Worm (Caenorhabditis elegans) whole organism, late embryonic: ENCODE results near the gene C05C12.1.

ENCODE experiments used
- C08G9.2 ChIP-seq: sonication (generic microtip); optimal IDR thresholded peaks from 2 replicates; lab custom pipeline; 2016; ENCODE audit warnings: mild to moderate bottlenecking, missing genetic modification characterization, moderate library complexity, missing compliant biosample characterization
- K09A11.1 ChIP-seq: sonication (generic microtip); optimal IDR thresholded peaks from 2 replicates; lab custom pipeline; 2017; ENCODE audit warnings: antibody characterized with exemption, mild to moderate bottlenecking, missing genetic modification characterization, missing compliant biosample characterization; ENCODE audit not compliant: insufficient read depth
- T23F11.4 ChIP-seq: fragments of 200-800 bp; sonication (Bioruptor generic); optimal IDR thresholded peaks from 2 replicates; lab custom pipeline; 2018; ENCODE audit warnings: mild to moderate bottlenecking, missing genetic modification characterization, missing compliant biosample characterization
- Y22D7AL.16 ChIP-seq: sonication (generic microtip); optimal IDR thresholded peaks from 2 replicates; lab custom pipeline; 2016; ENCODE audit warnings: missing genetic modification characterization, missing compliant biosample characterization
- ceh-18 ChIP-seq: sonication (generic microtip); optimal IDR thresholded peaks from 2 replicates; lab custom pipeline; 2016; ENCODE audit warnings: missing genetic modification characterization, missing compliant biosample characterization
- ceh-19 ChIP-seq: fragments of 200-800 bp; sonication (Bioruptor generic); optimal IDR thresholded peaks from 2 replicates; lab custom pipeline; 2018; ENCODE audit warnings: mild to moderate bottlenecking, missing genetic modification characterization, missing compliant biosample characterization
- ceh-2 ChIP-seq: sonication (generic microtip); optimal IDR thresholded peaks from 2 replicates; lab custom pipeline; 2016; ENCODE audit warnings: missing genotype, missing genetic modification characterization, missing compliant biosample characterization
- ceh-22 ChIP-seq: sonication (generic microtip); optimal IDR thresholded peaks from 2 replicates; lab custom pipeline; 2017; ENCODE audit warnings: missing biosample characterization, missing genetic modification characterization
- ceh-30 ChIP-seq: fragments of 150-350 bp; optimal IDR thresholded peaks from 2 replicates; lab custom pipeline; 2014; ENCODE audit warnings: missing biosample characterization, missing genetic modification characterization
- ceh-34 ChIP-seq: sonication (generic microtip); optimal IDR thresholded peaks from 2 replicates; lab custom pipeline; 2016; ENCODE audit warnings: mild to moderate bottlenecking, missing genetic modification characterization, missing compliant biosample characterization
- ceh-45 ChIP-seq: fragments of 200-800 bp; sonication (Bioruptor generic); IDR thresholded peaks from 2 replicates; pipeline ENCODE4 v1.3.6; 2022; ENCODE audit warnings: missing genetic modification reagents, missing genetic modification characterization, missing compliant biosample characterization
- ceh-48 ChIP-seq: sonication (generic microtip); optimal IDR thresholded peaks from 2 replicates; lab custom pipeline; 2016; ENCODE audit warnings: missing genetic modification characterization, inconsistent platforms, missing compliant biosample characterization
- che-1 ChIP-seq: sonication (generic microtip); optimal IDR thresholded peaks from 2 replicates; lab custom pipeline; 2016; ENCODE audit warnings: mild to moderate bottlenecking, missing genetic modification characterization, missing compliant biosample characterization
- dmd-4 ChIP-seq: sonication (generic microtip); optimal IDR thresholded peaks from 2 replicates; lab custom pipeline; 2016; ENCODE audit warnings: borderline replicate concordance, missing genetic modification characterization, missing compliant biosample characterization
- dve-1 ChIP-seq: sonication (generic microtip); optimal IDR thresholded peaks from 2 replicates; lab custom pipeline; 2017; ENCODE audit warnings: antibody characterized with exemption, mild to moderate bottlenecking, missing genetic modification characterization, missing compliant biosample characterization
- elt-2 ChIP-seq: sonication (generic microtip); optimal IDR thresholded peaks from 2 replicates; lab custom pipeline; 2016; ENCODE audit warnings: missing genetic modification reagents, missing genetic modification characterization, missing compliant biosample characterization
- ets-4 ChIP-seq: sonication (generic microtip); optimal IDR thresholded peaks from 2 replicates; lab custom pipeline; 2016; ENCODE audit warnings: missing genetic modification characterization, missing compliant biosample characterization
- eyg-1 ChIP-seq: sonication (generic microtip); optimal IDR thresholded peaks from 2 replicates; lab custom pipeline; 2016; ENCODE audit warnings: missing genotype, missing genetic modification characterization, missing compliant biosample characterization
- fax-1 ChIP-seq: sonication (generic microtip); optimal IDR thresholded peaks from 2 replicates; lab custom pipeline; 2016; ENCODE audit warnings: missing genotype, missing genetic modification characterization, missing compliant biosample characterization
- hlh-15 ChIP-seq: sonication (generic microtip); optimal IDR thresholded peaks from 2 replicates; lab custom pipeline; 2016; ENCODE audit warnings: missing genetic modification characterization, missing compliant biosample characterization
- hlh-6 ChIP-seq: sonication (generic microtip); optimal IDR thresholded peaks from 2 replicates; lab custom pipeline; 2016; ENCODE audit warnings: missing genotype, missing genetic modification characterization, missing compliant biosample characterization
- lim-6 ChIP-seq: sonication (generic microtip); optimal IDR thresholded peaks from 2 replicates; lab custom pipeline; 2016; ENCODE audit warnings: missing genetic modification characterization, missing compliant biosample characterization
- mec-3 ChIP-seq: sonication (generic microtip); optimal IDR thresholded peaks from 2 replicates; lab custom pipeline; 2016; ENCODE audit warnings: borderline replicate concordance, missing genetic modification characterization, missing compliant biosample characterization
- nhr-232 ChIP-seq: sonication (generic microtip); optimal IDR thresholded peaks from 2 replicates; lab custom pipeline; 2016; ENCODE audit warnings: missing genetic modification characterization, missing compliant biosample characterization
- odd-2 ChIP-seq: sonication (generic microtip); optimal IDR thresholded peaks from 2 replicates; lab custom pipeline; 2017; ENCODE audit warnings: antibody characterized with exemption, mild to moderate bottlenecking, missing genetic modification characterization, missing compliant biosample characterization
- pat-9 ChIP-seq: fragments of 200-800 bp; sonication (Bioruptor generic); optimal IDR thresholded peaks from 2 replicates; lab custom pipeline; 2018; ENCODE audit warnings: mild to moderate bottlenecking, missing genetic modification characterization, moderate library complexity, missing compliant biosample characterization
- pax-1 ChIP-seq: fragments of 150-350 bp; optimal IDR thresholded peaks from 2 replicates; lab custom pipeline; 2014; ENCODE audit warnings: missing biosample characterization, missing genetic modification characterization
- pha-2 ChIP-seq: sonication (generic microtip); optimal IDR thresholded peaks from 2 replicates; lab custom pipeline; 2017; ENCODE audit warnings: mild to moderate bottlenecking, missing genetic modification characterization, missing compliant biosample characterization
- pha-4 ChIP-seq: fragments of 150-350 bp; optimal IDR thresholded peaks from 2 replicates; lab custom pipeline; 2018; ENCODE audit warnings: missing biosample characterization, missing genetic modification reagents, missing genetic modification characterization
- pqm-1 ChIP-seq: sonication (generic microtip); optimal IDR thresholded peaks from 2 replicates; lab custom pipeline; 2016; ENCODE audit warnings: missing genetic modification characterization, missing compliant biosample characterization
- ref-2 ChIP-seq: sonication (generic microtip); optimal IDR thresholded peaks from 2 replicates; lab custom pipeline; 2016; ENCODE audit warnings: missing genetic modification characterization, missing compliant biosample characterization
- rnt-1 ChIP-seq: sonication (generic microtip); optimal IDR thresholded peaks from 2 replicates; lab custom pipeline; 2016; ENCODE audit warnings: missing genetic modification characterization, missing compliant biosample characterization
- sdc-2 ChIP-seq: sonication (generic microtip); optimal IDR thresholded peaks from 2 replicates; lab custom pipeline; 2016; ENCODE audit warnings: missing genotype, missing genetic modification characterization, missing compliant biosample characterization
- sox-2 ChIP-seq: fragments of 200-800 bp; sonication (Bioruptor generic); IDR thresholded peaks from 2 replicates; pipeline ENCODE4 v1.3.6; 2022; ENCODE audit warnings: missing genetic modification reagents, missing genetic modification characterization, missing compliant biosample characterization
- sox-4 ChIP-seq: sonication (generic microtip); optimal IDR thresholded peaks from 2 replicates; lab custom pipeline; 2017; ENCODE audit warnings: mild to moderate bottlenecking, missing genetic modification characterization, inconsistent platforms, missing compliant biosample characterization
- syd-9 ChIP-seq: sonication (generic microtip); optimal IDR thresholded peaks from 2 replicates; lab custom pipeline; 2016; ENCODE audit warnings: mild to moderate bottlenecking, missing genetic modification characterization, moderate library complexity, missing compliant biosample characterization
- tbx-2 ChIP-seq: sonication (generic microtip); optimal IDR thresholded peaks from 2 replicates; lab custom pipeline; 2016; ENCODE audit warnings: missing genetic modification characterization, missing compliant biosample characterization
- tbx-7 ChIP-seq: sonication (generic microtip); optimal IDR thresholded peaks from 2 replicates; lab custom pipeline; 2016; ENCODE audit warnings: missing genotype, missing genetic modification characterization, missing compliant biosample characterization
- ttx-3 ChIP-seq: sonication (generic microtip); optimal IDR thresholded peaks from 2 replicates; lab custom pipeline; 2016; ENCODE audit warnings: missing genetic modification reagents, missing genetic modification characterization, missing compliant biosample characterization
- unc-42 ChIP-seq: sonication (generic microtip); optimal IDR thresholded peaks from 2 replicates; lab custom pipeline; 2016; ENCODE audit warnings: missing genotype, missing genetic modification characterization, missing compliant biosample characterization
- unc-55 ChIP-seq: sonication (generic microtip); optimal IDR thresholded peaks from 2 replicates; lab custom pipeline; 2017; ENCODE audit warnings: missing biosample characterization, missing genetic modification reagents, missing genetic modification characterization
- zip-5 ChIP-seq: sonication (generic microtip); optimal IDR thresholded peaks from 2 replicates; lab custom pipeline; 2016; ENCODE audit warnings: missing genetic modification characterization, missing compliant biosample characterization

Gene C05C12.1

DNA sequence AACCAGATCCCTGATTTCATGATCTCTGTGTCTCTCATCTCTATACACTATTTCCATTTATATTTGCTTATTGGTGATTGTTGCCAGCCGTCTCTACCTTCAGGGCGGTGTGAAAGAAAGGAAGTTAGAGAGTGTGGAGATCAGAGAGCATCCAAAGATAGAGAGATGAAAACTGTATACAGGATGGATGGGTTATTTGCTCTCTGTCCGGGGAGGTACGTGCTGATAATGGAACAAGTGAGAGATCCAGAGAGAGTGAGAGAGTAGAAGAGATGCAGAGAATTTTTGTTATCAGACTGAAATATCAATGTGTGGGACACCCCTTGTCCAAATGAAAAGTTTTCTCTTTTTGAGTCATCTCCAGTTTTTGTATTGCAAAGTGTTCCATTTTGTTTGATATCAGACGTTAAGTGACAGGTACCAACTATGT, 30.3 kb downstream of the C05C12.1 start:
- TF ChIP-seq dve-1 (tag; lab: Kevin White, UChicago) (peak; percentile 63), unc-42 (no peak), ttx-3 (tag; lab: Kevin White, UChicago) (no peak), ceh-30 (tag; lab: Kevin White, UChicago) (no peak), rnt-1 (tag; lab: Kevin White, UChicago) (no peak), ceh-19 (GFP tag; lab: Kevin White, UChicago) (no peak), ets-4 (no peak), eyg-1 (no peak), ceh-48 (no peak), odd-2 (no peak), elt-2 (tag; lab: Kevin White, UChicago) (peak; percentile 77), Y22D7AL.16 (no peak), hlh-6 (no peak), sdc-2 (no peak), zip-5 (tag; lab: Kevin White, UChicago) (no peak)
- TF ChIP-seq, all 69 proteins: peak for 2

DNA sequence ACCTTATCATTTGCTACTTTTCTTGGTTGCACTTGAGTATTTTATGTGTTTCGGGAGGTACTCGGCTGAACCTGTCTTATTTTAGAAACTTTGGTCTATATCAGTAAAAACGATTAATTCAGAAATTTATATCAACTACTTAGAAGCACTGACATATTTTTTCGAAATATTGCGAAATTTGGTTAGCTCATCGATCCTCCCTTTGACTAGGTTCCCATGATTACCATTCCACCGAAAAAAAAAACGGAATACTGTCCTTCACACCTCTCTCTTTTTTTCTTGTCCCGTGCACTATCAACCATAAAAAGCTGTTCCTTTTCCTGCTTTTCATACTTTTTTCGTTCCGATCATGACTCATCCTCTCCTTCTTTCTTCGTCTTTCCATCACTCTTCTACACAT, 31.4 kb downstream of the C05C12.1 start:
- no peak for TF ChIP-seq dve-1 (tag; lab: Kevin White, UChicago)
- no peak for TF ChIP-seq che-1
- no peak for TF ChIP-seq Y22D7AL.16
- TF ChIP-seq sox-2 (GFP tag; lab: Robert Waterston, UW) = no peak
- no peak for TF ChIP-seq ceh-34 (tag; lab: Kevin White, UChicago)
- no peak for TF ChIP-seq tbx-2
- no peak for TF ChIP-seq fax-1 (tag; lab: Kevin White, UChicago)
- TF ChIP-seq lim-6 (tag; lab: Kevin White, UChicago) = no peak
- TF ChIP-seq tbx-7 (tag; lab: Kevin White, UChicago) = no peak
- no peak for TF ChIP-seq ref-2
- no peak for TF ChIP-seq syd-9 (tag; lab: Kevin White, UChicago)
- no peak for TF ChIP-seq ceh-2
- no peak for TF ChIP-seq pat-9 (tag; lab: Kevin White, UChicago)

DNA sequence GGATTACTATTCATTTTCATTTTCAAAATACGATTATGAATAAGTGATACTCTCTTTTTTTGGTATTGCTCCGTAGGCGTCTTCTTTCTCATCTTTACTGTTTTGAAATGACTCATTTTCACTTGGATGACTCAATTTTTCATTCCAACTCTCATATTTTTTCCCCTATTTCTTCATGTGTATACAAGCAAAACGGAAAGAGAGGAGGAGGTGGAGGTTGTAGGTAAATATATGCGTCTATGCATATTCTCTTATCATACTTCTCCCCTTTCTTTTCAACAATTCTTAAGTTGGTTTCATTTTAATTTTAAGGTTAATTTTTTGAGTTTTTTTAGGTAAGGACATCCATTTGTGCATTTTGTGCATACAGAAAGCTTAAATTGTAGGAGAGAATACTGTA, 32.3 kb downstream of the C05C12.1 start:
- TF ChIP-seq pqm-1 (tag; lab: Kevin White, UChicago) (no peak), fax-1 (tag; lab: Kevin White, UChicago) (no peak), T23F11.4 (GFP tag; lab: Kevin White, UChicago) (no peak), unc-55 (GFP tag; lab: Kevin White, UChicago) (no peak)

DNA sequence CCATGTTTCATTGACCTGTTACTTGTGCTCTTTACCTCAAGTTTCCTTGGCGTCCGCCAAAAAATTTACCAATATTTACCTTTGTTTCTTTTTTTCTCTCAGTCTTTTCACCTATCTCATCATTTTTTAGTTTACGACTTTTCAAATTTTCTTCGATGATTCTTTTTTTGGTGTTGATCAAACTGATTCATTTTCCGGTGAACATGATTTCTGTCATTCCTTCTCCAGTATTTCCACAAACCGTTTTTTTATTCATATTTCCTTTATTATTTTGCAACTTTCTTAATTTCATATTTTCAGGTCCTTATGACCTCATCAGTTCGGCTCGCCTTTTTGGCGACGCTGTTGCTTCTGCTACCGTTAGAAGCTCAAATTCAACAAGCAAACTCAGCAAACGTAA, 33.7 kb downstream of the C05C12.1 start, which contains the start of gene F54D1.6:
F54D1.6 (plus strand) TSS at position 301 of the 400 bp plus-strand sequence.
- TF ChIP-seq pax-1 (no peak), sox-2 (GFP tag; lab: Robert Waterston, UW) (no peak), mec-3 (tag; lab: Kevin White, UChicago) (no peak), sox-4 (tag; lab: Kevin White, UChicago) (no peak), T23F11.4 (GFP tag; lab: Kevin White, UChicago) (no peak), hlh-15 (no peak), ets-4 (no peak), dve-1 (tag; lab: Kevin White, UChicago) (no peak), nhr-232 (tag; lab: Kevin White, UChicago) (no peak), unc-42 (no peak), K09A11.1 (tag; lab: Kevin White, UChicago) (no peak), ref-2 (no peak), dmd-4 (tag; lab: Kevin White, UChicago) (no peak), C08G9.2 (tag; lab: Kevin White, UChicago) (no peak), ceh-18 (no peak), odd-2 (no peak), ceh-45 (GFP tag; lab: Robert Waterston, UW) (no peak), pha-2 (tag; lab: Kevin White, UChicago) (no peak), ceh-22 (no peak), pha-4 (tag; lab: Kevin White, UChicago) (no peak)
